Fruit fly (Drosophila melanogaster) whole organism, embryonic: ENCODE measurements around the gene CG13306.

Source experiments
- Bgb ChIP-seq: fragments of 200-800 bp; sonication (Bioruptor generic); IDR thresholded peaks from 2 replicates; pipeline ENCODE4 v1.3.6; 2022; ENCODE audit warnings: missing biosample characterization, missing genetic modification characterization; ENCODE audit not compliant: partially characterized antibody
- CG10274 ChIP-seq: fragments of 200-800 bp; sonication (Bioruptor generic); optimal IDR thresholded peaks from 3 replicates; lab custom pipeline; 2017; ENCODE audit warnings: missing biosample characterization, mild to moderate bottlenecking, missing genetic modification characterization
- CG10959 ChIP-seq: fragments of 200-800 bp; sonication (Bioruptor generic); IDR thresholded peaks from 2 replicates; pipeline ENCODE4 v1.3.6; 2022; ENCODE audit warnings: missing biosample characterization, missing genetic modification characterization
- CG11560 ChIP-seq: fragments of 200-800 bp; sonication (Bioruptor generic); IDR thresholded peaks from 3 replicates; pipeline ENCODE4 v1.3.6; 2022; ENCODE audit warnings: missing biosample characterization, missing genetic modification characterization
- CG14050 ChIP-seq: fragments of 200-800 bp; sonication (Bioruptor generic); IDR thresholded peaks from 3 replicates; pipeline ENCODE4 v1.3.6; 2022; ENCODE audit warnings: missing biosample characterization, missing genetic modification characterization
- CG14965 ChIP-seq: fragments of 200-800 bp; sonication (Bioruptor generic); optimal IDR thresholded peaks from 2 replicates; lab custom pipeline; 2016; ENCODE audit warnings: missing biosample characterization, missing genetic modification characterization, borderline replicate concordance
- CG15011 ChIP-seq: fragments of 200-800 bp; sonication (Bioruptor generic); optimal IDR thresholded peaks from 3 replicates; lab custom pipeline; 2018; ENCODE audit warnings: missing biosample characterization, mild to moderate bottlenecking, missing genetic modification characterization
- CG15601 ChIP-seq: fragments of 200-800 bp; sonication (Bioruptor generic); optimal IDR thresholded peaks from 3 replicates; lab custom pipeline; 2019; ENCODE audit warnings: missing biosample characterization, mild to moderate bottlenecking, missing genetic modification characterization, moderate library complexity
- CG17802 ChIP-seq: fragments of 200-800 bp; sonication (Bioruptor generic); optimal IDR thresholded peaks from 2 replicates; lab custom pipeline; 2018; ENCODE audit warnings: missing biosample characterization, mild to moderate bottlenecking, missing genetic modification characterization, moderate library complexity
- CG18476 ChIP-seq: fragments of 200-800 bp; sonication (Bioruptor generic); optimal IDR thresholded peaks from 2 replicates; lab custom pipeline; 2016; ENCODE audit warnings: missing biosample characterization, mild to moderate bottlenecking, missing genetic modification characterization
- CG2120 ChIP-seq: fragments of 200-800 bp; sonication (Bioruptor generic); optimal IDR thresholded peaks from 3 replicates; lab custom pipeline; 2016; ENCODE audit warnings: missing biosample characterization, missing genetic modification characterization
- CG31441 ChIP-seq: fragments of 200-800 bp; sonication (Bioruptor generic); IDR thresholded peaks from 2 replicates; pipeline ENCODE4 v1.3.6; 2022; ENCODE audit warnings: missing biosample characterization, missing genetic modification characterization
- CG3847 ChIP-seq: fragments of 200-800 bp; sonication (Bioruptor generic); IDR thresholded peaks from 2 replicates; pipeline ENCODE4 v1.3.6; 2022; ENCODE audit warnings: missing biosample characterization, missing genetic modification characterization
- CG7372 ChIP-seq: fragments of 200-800 bp; sonication (Bioruptor generic); IDR thresholded peaks from 2 replicates; pipeline ENCODE4 v1.3.6; 2022; ENCODE audit warnings: missing biosample characterization, missing genetic modification characterization
- CG8290 ChIP-seq, 3 experiments: fragments of 200-800 bp; sonication (Bioruptor generic); optimal IDR thresholded peaks; 2 replicates each; lab custom pipeline; 2016 to 2019; ENCODE audit warnings: missing biosample characterization in 3 of 3, missing genetic modification characterization in 3 of 3, mild to moderate bottlenecking in 2 of 3, moderate library complexity in 1 of 3
- CHES-1-like ChIP-seq: fragments of 200-800 bp; sonication (Bioruptor generic); optimal IDR thresholded peaks from 2 replicates; lab custom pipeline; 2016; ENCODE audit warnings: missing biosample characterization, missing genetic modification characterization
- CTCF ChIP-seq: fragments of 200-800 bp; sonication (Bioruptor generic); optimal IDR thresholded peaks from 2 replicates; lab custom pipeline; 2017; ENCODE audit warnings: missing biosample characterization, mild to moderate bottlenecking, missing genetic modification characterization, moderate library complexity
- CoRest ChIP-seq: fragments of 200-800 bp; sonication (Bioruptor generic); optimal IDR thresholded peaks from 3 replicates; lab custom pipeline; 2018; ENCODE audit warnings: missing biosample characterization, mild to moderate bottlenecking, missing genetic modification characterization, moderate library complexity
- Deaf1 ChIP-seq: fragments of 200-800 bp; optimal IDR thresholded peaks from 3 replicates; lab custom pipeline; 2019; ENCODE audit warnings: missing biosample characterization, mild to moderate bottlenecking, missing genetic modification characterization, moderate library complexity
- Dp ChIP-seq: fragments of 200-800 bp; sonication (Bioruptor generic); optimal IDR thresholded peaks from 2 replicates; lab custom pipeline; 2018; ENCODE audit warnings: missing biosample characterization, mild to moderate bottlenecking, missing genetic modification characterization, moderate library complexity
- E2f1 ChIP-seq: fragments of 200-800 bp; sonication (Bioruptor generic); IDR thresholded peaks from 2 replicates; pipeline ENCODE4 v1.3.6; 2022; ENCODE audit warnings: missing biosample characterization, missing genetic modification characterization
- ERR ChIP-seq: fragments of 200-800 bp; sonication (Bioruptor generic); optimal IDR thresholded peaks from 2 replicates; lab custom pipeline; 2016; ENCODE audit warnings: missing biosample characterization, missing genetic modification characterization
- Fer3 ChIP-seq: fragments of 200-800 bp; sonication (Bioruptor generic); optimal IDR thresholded peaks from 2 replicates; lab custom pipeline; 2018; ENCODE audit warnings: missing biosample characterization, mild to moderate bottlenecking, missing genetic modification characterization, moderate library complexity
- H2.0 ChIP-seq: fragments of 200-800 bp; sonication (Bioruptor generic); IDR thresholded peaks from 2 replicates; pipeline ENCODE4 v1.3.6; 2022; ENCODE audit warnings: missing biosample characterization, missing genetic modification characterization
- Hr3 ChIP-seq: fragments of 200-800 bp; sonication (Bioruptor generic); optimal IDR thresholded peaks from 3 replicates; lab custom pipeline; 2016; ENCODE audit warnings: missing biosample characterization, missing genetic modification characterization
- Hsf ChIP-seq: fragments of 200-800 bp; sonication (Bioruptor generic); optimal IDR thresholded peaks from 3 replicates; lab custom pipeline; 2016; ENCODE audit warnings: missing biosample characterization, missing genetic modification characterization
- Jarid2 ChIP-seq: fragments of 200-800 bp; sonication (Bioruptor generic); optimal IDR thresholded peaks from 3 replicates; lab custom pipeline; 2017; ENCODE audit warnings: mild to moderate bottlenecking, missing biosample characterization, missing genetic modification reagents, missing genetic modification characterization
- Mes4 ChIP-seq: fragments of 200-800 bp; sonication (Bioruptor generic); optimal IDR thresholded peaks from 2 replicates; lab custom pipeline; 2016; ENCODE audit warnings: missing biosample characterization, missing genetic modification characterization
- NC2α ChIP-seq: fragments of 200-800 bp; sonication (Bioruptor generic); optimal IDR thresholded peaks from 2 replicates; lab custom pipeline; 2016; ENCODE audit warnings: missing biosample characterization, missing genetic modification characterization
- Nf-YA ChIP-seq: fragments of 200-800 bp; sonication (Bioruptor generic); IDR thresholded peaks from 2 replicates; pipeline ENCODE4 v1.3.6; 2022; ENCODE audit warnings: missing biosample characterization, missing genetic modification characterization
- Sox100B ChIP-seq: fragments of 200-800 bp; sonication (Bioruptor generic); optimal IDR thresholded peaks from 3 replicates; lab custom pipeline; 2018; ENCODE audit warnings: missing biosample characterization, mild to moderate bottlenecking, missing genetic modification characterization
- Sry-δ ChIP-seq: fragments of 200-800 bp; sonication (Bioruptor generic); optimal IDR thresholded peaks from 2 replicates; lab custom pipeline; 2016; ENCODE audit warnings: missing biosample characterization, missing genetic modification characterization
- Xbp1 ChIP-seq: fragments of 200-800 bp; sonication (Bioruptor generic); optimal IDR thresholded peaks from 3 replicates; lab custom pipeline; 2016; ENCODE audit warnings: missing biosample characterization, mild to moderate bottlenecking, missing genetic modification characterization
- YL-1 ChIP-seq: fragments of 200-800 bp; sonication (Bioruptor generic); optimal IDR thresholded peaks from 3 replicates; lab custom pipeline; 2017; ENCODE audit warnings: missing biosample characterization, mild to moderate bottlenecking, missing genetic modification characterization
- bsh ChIP-seq, 2 experiments: fragments of 200-800 bp; sonication (Bioruptor generic); optimal IDR thresholded peaks; 2 replicates each; lab custom pipeline; 2017 to 2018; ENCODE audit warnings: mild to moderate bottlenecking in 2 of 2, missing biosample characterization in 2 of 2, missing genetic modification characterization in 2 of 2, moderate library complexity in 1 of 2
- cad ChIP-seq: fragments of >200 bp; optimal IDR thresholded peaks from 2 replicates; lab custom pipeline; 2017; ENCODE audit warnings: missing biosample characterization, missing genetic modification characterization
- ci ChIP-seq: fragments of 200-800 bp; sonication (Bioruptor generic); IDR thresholded peaks from 3 replicates; pipeline ENCODE4 v1.3.6; 2022; ENCODE audit warnings: missing biosample characterization, missing genetic modification characterization
- cwo ChIP-seq: fragments of 200-800 bp; sonication (Bioruptor generic); optimal IDR thresholded peaks from 3 replicates; lab custom pipeline; 2017; ENCODE audit warnings: missing biosample characterization, missing genetic modification characterization, mild to moderate bottlenecking, moderate library complexity, missing genetic modification reagents
- fd96Cb ChIP-seq: fragments of 200-800 bp; sonication (Bioruptor generic); optimal IDR thresholded peaks from 2 replicates; lab custom pipeline; 2018; ENCODE audit warnings: missing biosample characterization, mild to moderate bottlenecking, missing genetic modification characterization, moderate library complexity
- fu2 ChIP-seq: fragments of 200-800 bp; sonication (Bioruptor generic); optimal IDR thresholded peaks from 2 replicates; lab custom pipeline; 2016; ENCODE audit warnings: missing biosample characterization, missing genetic modification characterization
- ken ChIP-seq: fragments of 200-800 bp; sonication (Bioruptor generic); IDR thresholded peaks from 3 replicates; pipeline ENCODE4 v1.3.6; 2022; ENCODE audit warnings: missing biosample characterization, missing genetic modification characterization
- pan ChIP-seq, 4 experiments: fragments of >200 bp in 3 of 4; fragments of 200-800 bp in 1 of 4; sonication (Bioruptor generic) in 1 of 4; optimal IDR thresholded peaks in 3 of 4; IDR thresholded peaks in 1 of 4; 2 replicates each; pipeline versions ENCODE4 v1.3.6 to Lab custom; 2017 to 2022; ENCODE audit warnings: missing biosample characterization in 2 of 4, missing genetic modification characterization in 2 of 4, mixed read lengths in 1 of 4
- pnt ChIP-seq: fragments of 200-800 bp; sonication (Bioruptor generic); optimal IDR thresholded peaks from 3 replicates; lab custom pipeline; 2016; ENCODE audit warnings: missing biosample characterization, missing genetic modification characterization
- repo ChIP-seq: fragments of 200-800 bp; sonication (Bioruptor generic); optimal IDR thresholded peaks from 2 replicates; lab custom pipeline; 2016; ENCODE audit warnings: missing biosample characterization, missing genetic modification characterization
- sens-2 ChIP-seq: fragments of 200-800 bp; sonication (Bioruptor generic); IDR thresholded peaks from 2 replicates; pipeline ENCODE4 v1.3.6; 2022; ENCODE audit warnings: missing biosample characterization, missing genetic modification characterization
- sisA ChIP-seq: fragments of 200-800 bp; sonication (Bioruptor generic); IDR thresholded peaks from 2 replicates; pipeline ENCODE4 v1.3.6; 2022; ENCODE audit warnings: missing biosample characterization, missing genetic modification characterization
- so ChIP-seq: fragments of 200-800 bp; sonication (Bioruptor generic); IDR thresholded peaks from 3 replicates; pipeline ENCODE4 v1.3.6; 2022; ENCODE audit warnings: missing biosample characterization, missing genetic modification characterization
- tap ChIP-seq: fragments of 200-800 bp; optimal IDR thresholded peaks from 3 replicates; lab custom pipeline; 2019; ENCODE audit warnings: missing biosample characterization, mild to moderate bottlenecking, missing genetic modification characterization, moderate library complexity
- tio ChIP-seq: fragments of 200-800 bp; sonication (Bioruptor generic); optimal IDR thresholded peaks from 2 replicates; lab custom pipeline; 2017; ENCODE audit warnings: missing biosample characterization, missing genetic modification characterization, inconsistent platforms
- tx ChIP-seq: fragments of 200-800 bp; sonication (Bioruptor generic); optimal IDR thresholded peaks from 2 replicates; lab custom pipeline; 2016; ENCODE audit warnings: missing biosample characterization, missing genetic modification characterization

Gene CG13306

DNA sequence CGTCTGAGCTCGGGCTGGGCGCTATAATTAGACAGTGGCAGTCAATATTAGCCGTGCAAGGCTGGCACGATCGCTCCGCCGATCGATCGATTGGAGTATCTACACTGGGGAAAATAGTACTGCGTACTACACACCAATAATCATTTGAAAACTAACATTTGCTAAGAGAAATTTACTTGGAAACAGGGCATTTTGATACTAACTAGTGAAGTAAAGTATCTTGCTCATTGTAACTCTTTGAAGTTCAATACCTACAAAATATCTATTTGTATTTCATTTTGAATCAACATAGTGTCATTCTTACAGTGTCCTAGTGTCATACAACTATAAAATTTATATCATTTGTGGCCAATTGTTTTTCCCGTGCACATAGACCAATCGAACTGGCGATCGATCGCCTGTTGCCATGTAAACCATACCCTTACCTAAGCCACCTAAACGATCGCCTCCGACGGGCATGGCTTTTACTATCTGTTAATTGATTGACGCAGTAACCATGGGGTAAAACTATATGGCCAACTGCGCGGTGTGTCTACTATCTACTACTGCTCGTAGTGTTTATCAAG, 48.8 kb downstream of the CG13306 start (continued):
- TF ChIP-seq sisA (peak; percentile 74), CG10274 (GFP tag; lab: Kevin White, UChicago) (peak; percentile 49), Hsf (GFP tag; lab: Kevin White, UChicago) (peak; percentile 86), E2f1 (peak; percentile 74), Sox100B (GFP tag; lab: Kevin White, UChicago) (peak; percentile 71), Sry-δ (peak; percentile 46), CG17802 (peak; percentile 23), Hr3 (GFP tag; lab: Kevin White, UChicago) (peak; percentile 82), cwo (GFP tag; lab: Kevin White, UChicago) (peak; percentile 91), CG7372 (GFP tag; lab: Robert Waterston, UW) (peak; percentile 52), CG10959 (GFP tag; lab: Robert Waterston, UW) (peak; percentile 44), CG18476 (peak; percentile 70), CG2120 (GFP tag; lab: Kevin White, UChicago) (peak; percentile 93), sens-2 (GFP tag; lab: Robert Waterston, UW) (0 out of 2 replicates have a peak, but pooled peaks have one; percentile 2), pan (optimal IDR thresholded peaks at IDR 0.05; lab: Kevin White, UChicago) (no peak), pan (GFP tag; optimal IDR thresholded peaks at IDR 0.05 in 1 of 2, IDR thresholded peaks at IDR 0.05 in 1 of 2) (peak in 1 of 2 experiments; percentile 75), CHES-1-like (GFP tag; lab: Kevin White, UChicago) (peak; percentile 79), CG11560 (tag; lab: Robert Waterston, UW) (peak; percentile 63; the same call in 2 of the 3 replicates), CTCF (GFP tag; lab: Kevin White, UChicago) (no peak), Xbp1 (GFP tag; lab: Kevin White, UChicago) (peak; percentile 82), CG8290 (GFP tag; optimal IDR thresholded peaks at IDR 0.05; lab: Kevin White, UChicago) (peak; percentile 26), CG8290 (tag; optimal IDR thresholded peaks at IDR 0.05; lab: Kevin White, UChicago) (peak in 1 of 2 experiments; percentile 80), pnt (GFP tag; lab: Kevin White, UChicago) (peak; percentile 50), Nf-YA (peak; percentile 64), bsh (GFP tag; optimal IDR thresholded peaks at IDR 0.05; lab: Kevin White, UChicago) (peak; percentile 32 to 82), Bgb (GFP tag; lab: Robert Waterston, UW) (no peak), so (GFP tag; lab: Robert Waterston, UW) (peak; percentile 33; the same call in 1 of the 3 replicates), Mes4 (GFP tag; lab: Kevin White, UChicago) (peak; percentile 59), Deaf1 (tag; lab: Kevin White, UChicago) (peak; percentile 82), Jarid2 (GFP tag; lab: Kevin White, UChicago) (peak; percentile 54), repo (peak; percentile 16), ERR (peak; percentile 61), NC2α (GFP tag; lab: Kevin White, UChicago) (peak; percentile 56), CG14965 (GFP tag; lab: Kevin White, UChicago) (peak; percentile 34), CG15601 (tag; lab: Kevin White, UChicago) (peak; percentile 33), H2.0 (GFP tag; lab: Robert Waterston, UW) (peak; percentile 53), fu2 (GFP tag; lab: Kevin White, UChicago) (peak; percentile 85), tx (GFP tag; lab: Kevin White, UChicago) (peak; percentile 76), Dp (GFP tag; lab: Kevin White, UChicago) (no peak), ken (GFP tag; lab: Robert Waterston, UW) (peak; percentile 60; the same call in 1 of the 3 replicates), fd96Cb (tag; lab: Kevin White, UChicago) (peak; percentile 70), YL-1 (GFP tag; lab: Kevin White, UChicago) (peak; percentile 11), ci (GFP tag; lab: Robert Waterston, UW) (peak; percentile 58), CG14050 (GFP tag; lab: Robert Waterston, UW) (peak; percentile 52; the same call in 2 of the 3 replicates), tap (tag; lab: Kevin White, UChicago) (peak; percentile 64), CoRest (tag; lab: Kevin White, UChicago) (peak; percentile 90), Fer3 (tag; lab: Kevin White, UChicago) (peak; percentile 71), tio (GFP tag; lab: Kevin White, UChicago) (peak; percentile 63), CG15011 (GFP tag; lab: Kevin White, UChicago) (peak; percentile 68), CG31441 (peak; percentile 82), CG3847 (GFP tag; lab: Robert Waterston, UW) (peak; percentile 82), cad (GFP tag; lab: Kevin White, UChicago) (no peak)
